Worm (Caenorhabditis elegans): ENCODE results near the gene F38A5.22.
"Not testable (repeated sequence)": the region's sequence is repeated elsewhere in the genome, so short reads cannot be mapped to it uniquely, and the experiment has no call there.

DNA sequence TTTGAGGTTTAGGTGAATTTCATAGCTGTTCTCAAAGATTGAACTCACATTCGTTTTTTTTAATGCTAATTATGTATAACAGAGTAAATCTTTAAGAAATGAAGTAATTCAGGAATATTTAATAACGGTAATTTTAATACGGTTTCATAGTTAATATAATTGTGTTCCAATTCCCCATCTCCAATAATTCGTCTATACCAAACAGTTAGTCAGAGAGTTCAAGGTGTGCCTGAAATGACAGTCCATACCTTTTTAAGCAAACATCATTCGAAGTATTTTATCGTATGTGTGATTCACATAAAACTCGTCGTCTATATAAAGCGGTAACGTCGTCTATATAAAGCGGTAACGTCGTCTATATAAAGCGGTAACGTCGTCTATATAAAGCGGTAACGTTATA, 3.0 kb upstream of the F38A5.22 start, which contains the start of gene nspb-5:
- not testable (repeated sequence) for TF ChIP-seq lsy-2 (tag; optimal IDR thresholded peaks at IDR 0.05); hlh-1 (tag; optimal IDR thresholded peaks at IDR 0.05); drap-1 (GFP tag; optimal IDR thresholded peaks at IDR 0.05); ztf-11 (tag; optimal IDR thresholded peaks at IDR 0.05); ces-1 (GFP tag; optimal IDR thresholded peaks at IDR 0.05); pha-4 (tag; optimal IDR thresholded peaks at IDR 0.05); elt-1 (tag; optimal IDR thresholded peaks at IDR 0.05; ENCODE audit: borderline replicate concordance, insufficient read depth)
